Worm (Caenorhabditis elegans) whole organism, mixed stage, embryonic: ENCODE results near the gene ZK185.1.

Experiments
- M03D4.4 ChIP-seq: sonication (generic microtip); optimal IDR thresholded peaks from 2 replicates; lab custom pipeline; 2017; ENCODE audit warnings: mild to moderate bottlenecking, missing genetic modification characterization, missing compliant biosample characterization
- bed-3 ChIP-seq: fragments of 200-800 bp; sonication (Bioruptor generic); optimal IDR thresholded peaks from 3 replicates; lab custom pipeline; 2018; ENCODE audit warnings: mild to moderate bottlenecking, missing genetic modification characterization, moderate library complexity, missing compliant biosample characterization
- blmp-1 ChIP-seq: fragments of 150-350 bp; optimal IDR thresholded peaks from 2 replicates; lab custom pipeline; 2014; ENCODE audit warnings: missing biosample characterization, missing genetic modification characterization
- ceh-39 ChIP-seq: fragments of 150-350 bp; optimal IDR thresholded peaks from 2 replicates; lab custom pipeline; 2014; ENCODE audit warnings: missing biosample characterization, missing genetic modification characterization
- ceh-43 ChIP-seq: fragments of 200-800 bp; sonication (Bioruptor generic); optimal IDR thresholded peaks from 2 replicates; lab custom pipeline; 2018; ENCODE audit warnings: mild to moderate bottlenecking, missing genetic modification characterization, moderate library complexity, missing compliant biosample characterization
- ceh-83 ChIP-seq: fragments of 200-800 bp; sonication (Bioruptor generic); optimal IDR thresholded peaks from 2 replicates; lab custom pipeline; 2018; ENCODE audit warnings: mild to moderate bottlenecking, missing genetic modification characterization, missing compliant biosample characterization
- ces-1 ChIP-seq: fragments of 150-350 bp; optimal IDR thresholded peaks from 2 replicates; lab custom pipeline; 2014; ENCODE audit warnings: missing biosample characterization, missing genetic modification reagents, missing genetic modification characterization
- cnd-1 ChIP-seq: fragments of 200-800 bp; sonication (Bioruptor generic); optimal IDR thresholded peaks from 2 replicates; lab custom pipeline; 2018; ENCODE audit warnings: mild to moderate bottlenecking, missing genetic modification characterization, missing compliant biosample characterization
- elt-1 ChIP-seq: sonication (generic microtip); optimal IDR thresholded peaks from 2 replicates; lab custom pipeline; 2017; ENCODE audit warnings: missing genetic modification characterization, mild to moderate bottlenecking, missing compliant biosample characterization, antibody characterized with exemption, moderate library complexity, borderline replicate concordance; ENCODE audit not compliant: insufficient read depth
- elt-3 ChIP-seq: fragments of 150-350 bp; optimal IDR thresholded peaks from 2 replicates; lab custom pipeline; 2014; ENCODE audit warnings: missing biosample characterization, missing genetic modification characterization
- flh-1 ChIP-seq: fragments of 200-800 bp; sonication (Bioruptor generic); optimal IDR thresholded peaks from 2 replicates; lab custom pipeline; 2018; ENCODE audit warnings: mild to moderate bottlenecking, missing genetic modification characterization, moderate library complexity, missing compliant biosample characterization
- ham-2 ChIP-seq: fragments of 200-800 bp; sonication (Bioruptor generic); optimal IDR thresholded peaks from 2 replicates; lab custom pipeline; 2018; ENCODE audit warnings: mild to moderate bottlenecking, missing genetic modification characterization, missing compliant biosample characterization
- hlh-1 ChIP-seq: fragments of 150-350 bp; optimal IDR thresholded peaks from 2 replicates; lab custom pipeline; 2014; ENCODE audit warnings: missing biosample characterization, missing genetic modification reagents, missing genetic modification characterization
- lin-13 ChIP-seq: fragments of 150-350 bp; optimal IDR thresholded peaks from 2 replicates; lab custom pipeline; 2014; ENCODE audit warnings: missing biosample characterization, missing genetic modification characterization
- lin-32 ChIP-seq: fragments of 200-800 bp; sonication (Bioruptor generic); optimal IDR thresholded peaks from 2 replicates; lab custom pipeline; 2018; ENCODE audit warnings: mild to moderate bottlenecking, missing genetic modification characterization, missing compliant biosample characterization
- lsy-2 ChIP-seq: fragments of 150-350 bp; optimal IDR thresholded peaks from 2 replicates; lab custom pipeline; 2014; ENCODE audit warnings: missing biosample characterization, missing genetic modification characterization
- mab-5 ChIP-seq: fragments of 150-350 bp; optimal IDR thresholded peaks from 2 replicates; lab custom pipeline; 2014; ENCODE audit warnings: missing biosample characterization, missing genetic modification characterization
- mep-1 ChIP-seq: fragments of 150-350 bp; optimal IDR thresholded peaks from 2 replicates; lab custom pipeline; 2017; ENCODE audit warnings: missing biosample characterization, missing genetic modification reagents, missing genetic modification characterization, inconsistent platforms
- mls-2 ChIP-seq: sonication (generic microtip); optimal IDR thresholded peaks from 2 replicates; lab custom pipeline; 2016; ENCODE audit warnings: mild to moderate bottlenecking, missing genetic modification characterization, moderate library complexity, missing compliant biosample characterization
- nhr-12 ChIP-seq: fragments of 150-350 bp; optimal IDR thresholded peaks from 2 replicates; lab custom pipeline; 2014; ENCODE audit warnings: missing biosample characterization, missing genetic modification characterization
- nhr-2 ChIP-seq: fragments of 150-350 bp; optimal IDR thresholded peaks from 2 replicates; lab custom pipeline; 2014; ENCODE audit warnings: missing biosample characterization, missing genetic modification characterization
- nhr-28 ChIP-seq: fragments of 150-350 bp; optimal IDR thresholded peaks from 2 replicates; lab custom pipeline; 2014; ENCODE audit warnings: missing biosample characterization, missing genetic modification characterization
- nhr-76 ChIP-seq: sonication (generic microtip); optimal IDR thresholded peaks from 2 replicates; lab custom pipeline; 2017; ENCODE audit warnings: missing biosample characterization, missing genetic modification characterization
- sem-2 ChIP-seq: fragments of 200-800 bp; sonication (Bioruptor generic); optimal IDR thresholded peaks from 2 replicates; lab custom pipeline; 2018; ENCODE audit warnings: mild to moderate bottlenecking, missing genetic modification characterization, missing compliant biosample characterization
- snpc-4 ChIP-seq: fragments of 150-350 bp; optimal IDR thresholded peaks from 2 replicates; lab custom pipeline; 2014; ENCODE audit warnings: missing biosample characterization, missing genetic modification characterization
- sptf-1 ChIP-seq: sonication (generic microtip); optimal IDR thresholded peaks from 2 replicates; lab custom pipeline; 2017; ENCODE audit warnings: mild to moderate bottlenecking, missing genetic modification characterization, moderate library complexity, missing compliant biosample characterization
- tbx-8 ChIP-seq: fragments of 200-800 bp; sonication (Bioruptor generic); optimal IDR thresholded peaks from 2 replicates; lab custom pipeline; 2018; ENCODE audit warnings: mild to moderate bottlenecking, missing genetic modification characterization, moderate library complexity, missing compliant biosample characterization
- unc-120 ChIP-seq: sonication (generic microtip); optimal IDR thresholded peaks from 2 replicates; lab custom pipeline; 2017; ENCODE audit warnings: missing genetic modification characterization, missing compliant biosample characterization; ENCODE audit not compliant: poor library complexity, severe bottlenecking
- unc-39 ChIP-seq: fragments of 150-350 bp; optimal IDR thresholded peaks from 2 replicates; lab custom pipeline; 2014; ENCODE audit warnings: missing biosample characterization, missing genetic modification characterization
- unc-62 ChIP-seq: fragments of 150-350 bp; optimal IDR thresholded peaks from 2 replicates; lab custom pipeline; 2014; ENCODE audit warnings: missing biosample characterization, missing genetic modification reagents, missing genetic modification characterization
- ztf-11 ChIP-seq: fragments of 150-350 bp; optimal IDR thresholded peaks from 2 replicates; lab custom pipeline; 2014; ENCODE audit warnings: missing biosample characterization, missing genetic modification characterization

Gene ZK185.1

ce11 chrIV:4551562-4551961 is 3.2 kb downstream of the ZK185.1 start:
- no peak for TF ChIP-seq lin-13
- no peak for TF ChIP-seq blmp-1 (tag; lab: Kevin White, UChicago)
- TF ChIP-seq lin-32 (GFP tag; lab: Kevin White, UChicago), result no peak
- no peak for TF ChIP-seq unc-120
- no peak for TF ChIP-seq M03D4.4
- no peak for TF ChIP-seq bed-3 (GFP tag; lab: Kevin White, UChicago)
- no peak for TF ChIP-seq ham-2 (GFP tag; lab: Kevin White, UChicago)
- no peak for TF ChIP-seq mab-5 (tag; lab: Kevin White, UChicago)
- no peak for TF ChIP-seq ceh-43 (GFP tag; lab: Kevin White, UChicago)
- no peak for TF ChIP-seq mls-2 (tag; lab: Kevin White, UChicago)
- TF ChIP-seq ceh-83 (GFP tag; lab: Kevin White, UChicago), result no peak
- TF ChIP-seq snpc-4 (tag; lab: Kevin White, UChicago), result no peak
- TF ChIP-seq ceh-39 (tag; lab: Kevin White, UChicago), result no peak
- TF ChIP-seq cnd-1, result no peak

DNA sequence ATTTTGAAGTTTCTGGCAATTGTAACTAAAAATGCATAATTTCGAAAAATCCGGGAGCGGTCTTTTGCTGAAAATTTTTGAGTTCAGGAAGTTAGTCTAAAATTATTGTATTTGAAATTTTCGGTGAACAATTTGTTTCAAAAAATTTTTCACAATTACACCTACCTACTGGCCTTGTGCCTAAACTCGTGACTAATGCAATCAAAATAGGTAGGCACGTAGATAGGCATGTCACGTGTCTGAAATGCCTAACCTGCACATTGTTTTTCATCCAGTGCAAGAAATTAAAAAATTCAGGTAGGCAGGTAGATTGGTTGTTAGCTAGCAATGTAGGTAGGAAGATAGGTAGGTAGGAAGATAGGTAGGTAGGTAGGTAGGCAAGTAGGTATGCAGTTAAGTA is 8.8 kb downstream of the ZK185.1 start:
- no peak for TF ChIP-seq unc-62 (GFP tag; lab: Kevin White, UChicago)
- no peak for TF ChIP-seq sptf-1 (tag; lab: Kevin White, UChicago)
- TF ChIP-seq sem-2 (GFP tag; lab: Kevin White, UChicago), result no peak
- no peak for TF ChIP-seq ces-1 (GFP tag; lab: Kevin White, UChicago)
- no peak for TF ChIP-seq ceh-43 (GFP tag; lab: Kevin White, UChicago)
- no peak for TF ChIP-seq unc-39 (tag; lab: Kevin White, UChicago)
- TF ChIP-seq bed-3 (GFP tag; lab: Kevin White, UChicago), result no peak
- no peak for TF ChIP-seq hlh-1
- no peak for TF ChIP-seq blmp-1 (tag; lab: Kevin White, UChicago)
- TF ChIP-seq lsy-2 (tag; lab: Kevin White, UChicago), result no peak
- no peak for TF ChIP-seq nhr-28 (tag; lab: Kevin White, UChicago)
- no peak for TF ChIP-seq nhr-76 (tag; lab: Kevin White, UChicago)
- no peak for TF ChIP-seq lin-13

DNA sequence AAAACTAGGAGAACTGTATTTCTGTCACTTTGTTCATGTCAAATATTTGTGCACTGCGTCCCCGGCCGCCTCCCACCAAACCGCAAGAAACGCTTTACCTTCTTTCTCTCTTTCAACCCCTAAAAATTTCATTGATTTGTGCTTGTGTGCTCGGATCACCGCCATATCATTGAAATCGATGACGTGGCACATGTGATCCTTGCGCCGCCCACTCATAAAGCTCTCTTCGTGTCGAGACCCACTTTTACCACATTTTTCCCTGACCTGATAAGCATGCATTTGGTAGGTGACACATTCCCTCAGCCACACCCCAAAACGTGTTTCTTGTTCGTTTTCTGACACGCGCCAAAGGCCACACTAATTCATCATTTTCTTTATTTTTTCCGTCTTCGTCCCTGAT is 9.4 kb downstream of the ZK185.1 start:
- no peak for TF ChIP-seq hlh-1
- no peak for TF ChIP-seq ces-1 (GFP tag; lab: Kevin White, UChicago)
- TF ChIP-seq M03D4.4, result no peak
- no peak for TF ChIP-seq elt-1
- TF ChIP-seq lin-13, result no peak
- no peak for TF ChIP-seq snpc-4 (tag; lab: Kevin White, UChicago)
- TF ChIP-seq ham-2 (GFP tag; lab: Kevin White, UChicago), result no peak
- no peak for TF ChIP-seq nhr-76 (tag; lab: Kevin White, UChicago)
- TF ChIP-seq ceh-43 (GFP tag; lab: Kevin White, UChicago), result no peak
- TF ChIP-seq blmp-1 (tag; lab: Kevin White, UChicago), result no peak
- no peak for TF ChIP-seq nhr-2 (tag; lab: Kevin White, UChicago)
- TF ChIP-seq nhr-28 (tag; lab: Kevin White, UChicago), result no peak
- no peak for TF ChIP-seq ceh-83 (GFP tag; lab: Kevin White, UChicago)

DNA sequence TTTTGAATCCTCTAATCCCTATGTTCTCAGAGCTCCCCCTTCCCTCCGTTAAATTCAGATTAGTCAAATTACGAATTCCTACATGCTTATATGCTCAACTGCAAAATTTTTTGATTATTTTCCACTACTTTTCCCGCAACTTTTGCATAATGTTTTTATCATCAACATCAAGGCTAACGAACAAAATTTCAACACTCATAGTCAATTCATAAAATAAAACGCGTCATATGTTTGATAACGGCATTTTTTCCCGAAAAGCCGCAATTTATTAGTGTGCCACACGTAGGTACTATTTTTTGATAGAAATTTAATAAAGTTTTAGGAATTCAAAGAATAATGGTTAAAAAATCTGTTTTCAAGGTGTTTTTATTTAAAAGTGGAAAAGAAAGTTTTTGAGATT is 10.8 kb downstream of the ZK185.1 start:
- TF ChIP-seq ztf-11 (no peak), nhr-12 (no peak), lin-32 (GFP tag; lab: Kevin White, UChicago) (no peak), M03D4.4 (no peak), hlh-1 (no peak), mep-1 (tag; lab: Kevin White, UChicago) (no peak), nhr-28 (tag; lab: Kevin White, UChicago) (no peak), bed-3 (GFP tag; lab: Kevin White, UChicago) (no peak), ces-1 (GFP tag; lab: Kevin White, UChicago) (no peak), tbx-8 (GFP tag; lab: Kevin White, UChicago) (no peak)

DNA sequence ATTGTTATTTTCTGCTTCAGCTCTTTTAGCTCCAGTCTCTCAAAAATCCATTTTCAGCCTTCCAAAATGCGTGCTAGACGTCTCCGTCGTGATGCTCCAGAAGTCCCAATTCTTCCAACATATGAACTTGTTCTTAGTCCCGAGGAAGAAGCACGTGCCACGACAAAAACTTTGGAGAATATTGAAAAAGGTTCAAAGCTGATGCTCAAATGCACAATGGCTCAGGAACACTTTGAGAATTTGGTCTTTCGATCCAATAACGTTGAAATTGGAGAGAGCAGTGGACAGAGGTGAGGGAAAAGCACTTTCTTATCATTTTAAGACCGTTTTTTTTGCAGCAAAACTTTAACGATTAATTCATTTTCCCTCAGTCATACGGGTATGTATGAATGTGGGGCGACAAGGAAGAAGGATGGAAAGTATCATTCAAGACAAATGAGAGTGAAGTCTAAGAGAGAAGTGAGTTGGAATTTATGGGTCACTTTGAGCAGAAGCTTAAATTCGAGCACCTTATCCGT is 14.3 kb downstream of the ZK185.1 start, which contains the start of gene igeg-1:
TSS of gene igeg-1 (plus strand) at position 51 of the 518 bp plus-strand sequence.
- TF ChIP-seq M03D4.4 (no peak), nhr-2 (tag; lab: Kevin White, UChicago) (no peak), unc-120 (no peak), bed-3 (GFP tag; lab: Kevin White, UChicago) (no peak), lin-13 (no peak), mab-5 (tag; lab: Kevin White, UChicago) (no peak), ces-1 (GFP tag; lab: Kevin White, UChicago) (no peak), elt-3 (tag; lab: Kevin White, UChicago) (no peak), blmp-1 (tag; lab: Kevin White, UChicago) (no peak), lsy-2 (tag; lab: Kevin White, UChicago) (no peak), nhr-28 (tag; lab: Kevin White, UChicago) (no peak), nhr-76 (tag; lab: Kevin White, UChicago) (no peak), hlh-1 (no peak), cnd-1 (no peak), flh-1 (GFP tag; lab: Kevin White, UChicago) (no peak), ceh-39 (tag; lab: Kevin White, UChicago) (no peak), elt-1 (no peak), sem-2 (GFP tag; lab: Kevin White, UChicago) (no peak), nhr-12 (no peak)
